Fruit fly (Drosophila melanogaster) whole organism, prepupa: ENCODE results near the gene CG31195.

Experiments
- CG10631 ChIP-seq: fragments of 200-800 bp; sonication (Bioruptor generic); optimal IDR thresholded peaks from 2 replicates; lab custom pipeline; 2016; ENCODE audit warnings: missing biosample characterization, missing genetic modification characterization
- CG10669 ChIP-seq: fragments of 200-800 bp; sonication (Bioruptor generic); optimal IDR thresholded peaks from 3 replicates; lab custom pipeline; 2018; ENCODE audit warnings: missing biosample characterization, mild to moderate bottlenecking, missing genetic modification characterization, moderate library complexity
- CG11762 ChIP-seq: fragments of 200-800 bp; sonication (Bioruptor generic); optimal IDR thresholded peaks from 3 replicates; lab custom pipeline; 2016; ENCODE audit warnings: missing biosample characterization, missing genetic modification characterization; ENCODE audit not compliant: insufficient read depth
- CG11902 ChIP-seq: fragments of 200-800 bp; sonication (Bioruptor generic); optimal IDR thresholded peaks from 3 replicates; lab custom pipeline; 2016; ENCODE audit warnings: missing biosample characterization, missing genetic modification characterization
- CG1621 ChIP-seq: fragments of 200-800 bp; sonication (Bioruptor generic); optimal IDR thresholded peaks from 3 replicates; lab custom pipeline; 2018; ENCODE audit warnings: missing biosample characterization, mild to moderate bottlenecking, missing genetic modification characterization
- CG16779 ChIP-seq: fragments of 200-800 bp; sonication (Bioruptor generic); optimal IDR thresholded peaks from 3 replicates; lab custom pipeline; 2017; ENCODE audit warnings: missing biosample characterization, mild to moderate bottlenecking, missing genetic modification characterization
- CG3032 ChIP-seq: fragments of 200-800 bp; optimal IDR thresholded peaks from 2 replicates; lab custom pipeline; 2019; ENCODE audit warnings: missing biosample characterization, mild to moderate bottlenecking, missing genetic modification characterization, moderate library complexity
- CG31627 ChIP-seq: fragments of 200-800 bp; sonication (Bioruptor generic); optimal IDR thresholded peaks from 3 replicates; lab custom pipeline; 2016; ENCODE audit warnings: missing biosample characterization, missing genetic modification characterization
- CG32006 ChIP-seq: fragments of 200-800 bp; sonication (Bioruptor generic); optimal IDR thresholded peaks from 3 replicates; lab custom pipeline; 2017; ENCODE audit warnings: missing biosample characterization, mild to moderate bottlenecking, missing genetic modification characterization
- CG3919 ChIP-seq: fragments of 200-800 bp; sonication (Bioruptor generic); optimal IDR thresholded peaks from 3 replicates; lab custom pipeline; 2016; ENCODE audit warnings: missing biosample characterization, missing genetic modification characterization
- CG4318 ChIP-seq: fragments of 200-800 bp; sonication (Bioruptor generic); optimal IDR thresholded peaks from 3 replicates; lab custom pipeline; 2017; ENCODE audit warnings: missing biosample characterization, mild to moderate bottlenecking, missing genetic modification characterization
- CG6163 ChIP-seq: fragments of 200-800 bp; sonication (Bioruptor generic); IDR thresholded peaks from 3 replicates; pipeline ENCODE4 v1.3.6; 2022; ENCODE audit warnings: missing biosample characterization, missing genetic modification characterization
- CG6276 ChIP-seq: fragments of 200-800 bp; sonication (Bioruptor generic); optimal IDR thresholded peaks from 2 replicates; lab custom pipeline; 2017; ENCODE audit warnings: missing biosample characterization, mild to moderate bottlenecking, missing genetic modification characterization
- CG6808 ChIP-seq: fragments of 200-800 bp; sonication (Bioruptor generic); optimal IDR thresholded peaks from 3 replicates; lab custom pipeline; 2017; ENCODE audit warnings: missing biosample characterization, missing genetic modification characterization, mild to moderate bottlenecking, moderate library complexity, missing genetic modification reagents
- CG6854 ChIP-seq: fragments of 200-800 bp; sonication (Bioruptor generic); optimal IDR thresholded peaks from 2 replicates; lab custom pipeline; 2017; ENCODE audit warnings: missing biosample characterization, mild to moderate bottlenecking, missing genetic modification characterization
- CG8119 ChIP-seq: fragments of 200-800 bp; sonication (Bioruptor generic); IDR thresholded peaks from 3 replicates; pipeline ENCODE4 v1.3.6; 2022; ENCODE audit warnings: missing biosample characterization, missing genetic modification characterization
- CG8319 ChIP-seq: fragments of 200-800 bp; sonication (Bioruptor generic); optimal IDR thresholded peaks from 3 replicates; lab custom pipeline; 2016; ENCODE audit warnings: missing biosample characterization, missing genetic modification characterization
- CG8632 ChIP-seq: fragments of 200-800 bp; sonication (Bioruptor generic); optimal IDR thresholded peaks from 3 replicates; lab custom pipeline; 2016; ENCODE audit warnings: missing biosample characterization, missing genetic modification characterization
- CG9139 ChIP-seq: fragments of 200-800 bp; sonication (Bioruptor generic); optimal IDR thresholded peaks from 3 replicates; lab custom pipeline; 2017; ENCODE audit warnings: missing biosample characterization, mild to moderate bottlenecking, missing genetic modification characterization
- Eip78C ChIP-seq: fragments of 200-800 bp; sonication (Bioruptor generic); peaks from one replicate; lab custom pipeline; 2016; ENCODE audit warnings: missing biosample characterization, missing genetic modification characterization
- Eip93F ChIP-seq: fragments of 200-800 bp; sonication (Bioruptor generic); optimal IDR thresholded peaks from 2 replicates; lab custom pipeline; 2016; ENCODE audit warnings: missing biosample characterization, mild to moderate bottlenecking, missing genetic modification characterization
- Ets21C ChIP-seq: fragments of 200-800 bp; sonication (Bioruptor generic); optimal IDR thresholded peaks from 3 replicates; lab custom pipeline; 2016; ENCODE audit warnings: missing biosample characterization, missing genetic modification characterization
- Ets96B ChIP-seq: fragments of 200-800 bp; optimal IDR thresholded peaks from 2 replicates; lab custom pipeline; 2019; ENCODE audit warnings: missing biosample characterization, mild to moderate bottlenecking, missing genetic modification characterization, moderate library complexity
- Hr38 ChIP-seq: sonication (Bioruptor generic); optimal IDR thresholded peaks from 2 replicates; lab custom pipeline; 2016; ENCODE audit warnings: missing biosample characterization, missing genetic modification characterization
- Hr39 ChIP-seq: fragments of 200-800 bp; sonication (Bioruptor generic); optimal IDR thresholded peaks from 2 replicates; lab custom pipeline; 2016; ENCODE audit warnings: missing biosample characterization, missing genetic modification characterization
- Hr4 ChIP-seq: fragments of 200-800 bp; sonication (Bioruptor generic); optimal IDR thresholded peaks from 3 replicates; lab custom pipeline; 2016; ENCODE audit warnings: missing biosample characterization, missing genetic modification characterization
- Lpt ChIP-seq: fragments of 200-800 bp; sonication (Bioruptor generic); optimal IDR thresholded peaks from 3 replicates; lab custom pipeline; 2016; ENCODE audit warnings: missing biosample characterization, missing genetic modification characterization
- Met ChIP-seq: fragments of 200-800 bp; sonication (Bioruptor generic); optimal IDR thresholded peaks from 3 replicates; lab custom pipeline; 2016; ENCODE audit warnings: missing biosample characterization, missing genetic modification characterization
- OdsH ChIP-seq: fragments of 200-800 bp; sonication (Bioruptor generic); optimal IDR thresholded peaks from 3 replicates; lab custom pipeline; 2016; ENCODE audit warnings: missing biosample characterization, missing genetic modification characterization
- Sox102F ChIP-seq: fragments of 200-800 bp; sonication (Bioruptor generic); optimal IDR thresholded peaks from 2 replicates; lab custom pipeline; 2016; ENCODE audit warnings: missing biosample characterization, mild to moderate bottlenecking, missing genetic modification characterization
- Sox14 ChIP-seq: fragments of 200-800 bp; sonication (Bioruptor generic); optimal IDR thresholded peaks from 3 replicates; lab custom pipeline; 2016; ENCODE audit warnings: missing biosample characterization, missing genetic modification characterization
- Sox15 ChIP-seq: fragments of 200-800 bp; sonication (Bioruptor generic); optimal IDR thresholded peaks from 3 replicates; lab custom pipeline; 2016; ENCODE audit warnings: missing biosample characterization, missing genetic modification characterization
- achi ChIP-seq: fragments of 200-800 bp; sonication (Bioruptor generic); optimal IDR thresholded peaks from 3 replicates; lab custom pipeline; 2016; ENCODE audit warnings: missing biosample characterization, missing genetic modification characterization
- acj6 ChIP-seq: fragments of 200-800 bp; sonication (Bioruptor generic); optimal IDR thresholded peaks from 3 replicates; lab custom pipeline; 2016; ENCODE audit warnings: missing biosample characterization, missing genetic modification characterization
- cyc ChIP-seq: fragments of 200-800 bp; sonication (Bioruptor generic); optimal IDR thresholded peaks from 3 replicates; lab custom pipeline; 2016; ENCODE audit warnings: missing biosample characterization, missing genetic modification characterization
- dac ChIP-seq: fragments of 200-800 bp; sonication (Bioruptor generic); optimal IDR thresholded peaks from 2 replicates; lab custom pipeline; 2017; ENCODE audit warnings: missing biosample characterization, mild to moderate bottlenecking, missing genetic modification characterization
- dsx ChIP-seq: fragments of 200-800 bp; optimal IDR thresholded peaks from 3 replicates; lab custom pipeline; 2019; ENCODE audit warnings: missing biosample characterization, mild to moderate bottlenecking, missing genetic modification characterization, moderate library complexity; ENCODE audit not compliant: poor library complexity, severe bottlenecking
- eg ChIP-seq: fragments of 200-800 bp; sonication (Bioruptor generic); IDR thresholded peaks from 3 replicates; pipeline ENCODE4 v1.3.6; 2022; ENCODE audit warnings: missing biosample characterization, missing genetic modification characterization
- fd59A ChIP-seq: fragments of 200-800 bp; sonication (Bioruptor generic); optimal IDR thresholded peaks from 2 replicates; lab custom pipeline; 2017; ENCODE audit warnings: missing biosample characterization, mild to moderate bottlenecking, missing genetic modification characterization, missing genetic modification reagents
- fd85E ChIP-seq: fragments of 200-800 bp; sonication (Bioruptor generic); optimal IDR thresholded peaks from 3 replicates; lab custom pipeline; 2016; ENCODE audit warnings: missing biosample characterization, missing genetic modification characterization
- fkh ChIP-seq: fragments of 200-800 bp; sonication (Bioruptor generic); optimal IDR thresholded peaks from 3 replicates; lab custom pipeline; 2017; ENCODE audit warnings: missing biosample characterization, mild to moderate bottlenecking, missing genetic modification characterization, moderate library complexity
- lz ChIP-seq: fragments of 200-800 bp; sonication (Bioruptor generic); optimal IDR thresholded peaks from 3 replicates; lab custom pipeline; 2016; ENCODE audit warnings: missing biosample characterization, missing genetic modification characterization
- net ChIP-seq: fragments of 200-800 bp; sonication (Bioruptor generic); optimal IDR thresholded peaks from 3 replicates; lab custom pipeline; 2016; ENCODE audit warnings: missing biosample characterization, missing genetic modification characterization
- pdm3 ChIP-seq: fragments of 200-800 bp; sonication (Bioruptor generic); optimal IDR thresholded peaks from 3 replicates; lab custom pipeline; 2016; ENCODE audit warnings: missing biosample characterization, missing genetic modification characterization
- salr ChIP-seq, 2 experiments: fragments of 200-800 bp; sonication (Bioruptor generic); optimal IDR thresholded peaks; 3 replicates each; lab custom pipeline; 2016 to 2018; ENCODE audit warnings: missing biosample characterization in 2 of 2, missing genetic modification characterization in 2 of 2, mild to moderate bottlenecking in 1 of 2
- spab ChIP-seq: fragments of 200-800 bp; sonication (Bioruptor generic); optimal IDR thresholded peaks from 2 replicates; lab custom pipeline; 2017; ENCODE audit warnings: missing biosample characterization, mild to moderate bottlenecking, missing genetic modification characterization, missing genetic modification reagents
- svp ChIP-seq: fragments of 200-800 bp; sonication (Bioruptor generic); peaks from one replicate; lab custom pipeline; 2016; ENCODE audit warnings: missing biosample characterization, missing genetic modification characterization
- vri ChIP-seq: fragments of 200-800 bp; sonication (Bioruptor generic); optimal IDR thresholded peaks from 3 replicates; lab custom pipeline; 2016; ENCODE audit warnings: missing biosample characterization, mild to moderate bottlenecking, missing genetic modification characterization

CG31195 gene

dm6 chr3R:20782104-20782654, 20.0 kb upstream of the CG31195 start (continued):
- TF ChIP-seq lz (GFP tag; lab: Kevin White, UChicago) = peak; percentile 82
- peak; percentile 80 for TF ChIP-seq Hr4 (GFP tag; lab: Kevin White, UChicago)
- TF ChIP-seq CG6276 = peak; percentile 82
- peak; percentile 94 for TF ChIP-seq Ets96B (tag; lab: Kevin White, UChicago)
- TF ChIP-seq CG8632 (GFP tag; lab: Kevin White, UChicago) = peak; percentile 90
- peak; percentile 76 for TF ChIP-seq CG16779
- peak; percentile 79 for TF ChIP-seq cyc (GFP tag; lab: Kevin White, UChicago)
- TF ChIP-seq CG9139 (GFP tag; lab: Kevin White, UChicago) = peak; percentile 79
- peak; percentile 94 for TF ChIP-seq CG32006

dm6 chr3R:20779969-20780368, 17.8 kb upstream of the CG31195 start:
- peak; percentile 23 for TF ChIP-seq Eip93F (GFP tag; lab: Kevin White, UChicago)
- no peak for TF ChIP-seq Hr39 (GFP tag; lab: Kevin White, UChicago)
- no peak for TF ChIP-seq CG4318
- no peak for TF ChIP-seq cyc (GFP tag; lab: Kevin White, UChicago)
- peak; percentile 80; the same call in 2 of the 3 replicates for TF ChIP-seq CG8119
- TF ChIP-seq CG16779 = peak; percentile 76
- peak; percentile 12 for TF ChIP-seq fd59A
- TF ChIP-seq Met (GFP tag; lab: Kevin White, UChicago) = peak; percentile 37
- no peak for TF ChIP-seq Hr4 (GFP tag; lab: Kevin White, UChicago)
- TF ChIP-seq fd85E (GFP tag; lab: Kevin White, UChicago) = peak; percentile 81
- no peak for TF ChIP-seq pdm3 (GFP tag; lab: Kevin White, UChicago)
- no peak for TF ChIP-seq CG11902 (GFP tag; lab: Kevin White, UChicago)
- peak; percentile 72 for TF ChIP-seq Sox102F (GFP tag; lab: Kevin White, UChicago)
- no peak for TF ChIP-seq dac (GFP tag; lab: Kevin White, UChicago)
- TF ChIP-seq CG1621 (tag; lab: Kevin White, UChicago) = peak; percentile 62
- peak; percentile 78 for TF ChIP-seq CG3919
- TF ChIP-seq Hr38 (GFP tag; lab: Kevin White, UChicago) = no peak
- TF ChIP-seq eg = peak; percentile 79; the same call in 2 of the 3 replicates
- TF ChIP-seq OdsH (GFP tag; lab: Kevin White, UChicago) = peak; percentile 16
- peak; percentile 69 for TF ChIP-seq vri
- TF ChIP-seq Sox15 (GFP tag; lab: Kevin White, UChicago) = no peak
- TF ChIP-seq Ets21C (GFP tag; lab: Kevin White, UChicago) = no peak
- TF ChIP-seq CG11762 (GFP tag; lab: Kevin White, UChicago) = no peak
- TF ChIP-seq CG31627 (GFP tag; lab: Kevin White, UChicago) = no peak
- no peak for TF ChIP-seq acj6
- TF ChIP-seq CG10631 (GFP tag; lab: Kevin White, UChicago) = no peak
- TF ChIP-seq CG8319 (GFP tag; lab: Kevin White, UChicago) = no peak
- peak; percentile 44 for TF ChIP-seq CG10669
- TF ChIP-seq lz (GFP tag; lab: Kevin White, UChicago) = no peak
- TF ChIP-seq salr (GFP tag; optimal IDR thresholded peaks at IDR 0.05; lab: Kevin White, UChicago) = peak in 1 of 2 experiments; percentile 13
- TF ChIP-seq Ets96B (tag; lab: Kevin White, UChicago) = peak; percentile 47
- peak; percentile 63 for TF ChIP-seq dsx
- TF ChIP-seq CG6163 (GFP tag; lab: Robert Waterston, UW) = no peak; the same call in none of the 3 replicates
- TF ChIP-seq fkh (GFP tag; lab: Kevin White, UChicago) = no peak
- TF ChIP-seq CG6808 (GFP tag; lab: Kevin White, UChicago) = peak; percentile 72
- peak; percentile 65 for TF ChIP-seq net (GFP tag; lab: Kevin White, UChicago)
- peak; percentile 0 for TF ChIP-seq CG32006
- TF ChIP-seq spab (GFP tag; lab: Kevin White, UChicago) = peak; percentile 67
- peak; percentile 66 for TF ChIP-seq Lpt (GFP tag; lab: Kevin White, UChicago)
- TF ChIP-seq Sox14 (GFP tag; lab: Kevin White, UChicago) = peak; percentile 20
- TF ChIP-seq CG8632 (GFP tag; lab: Kevin White, UChicago) = peak; percentile 18
- peak; percentile 43 for TF ChIP-seq CG3032
- TF ChIP-seq svp (GFP tag; lab: Kevin White, UChicago) = peak; percentile 91
- TF ChIP-seq CG6854 (GFP tag; lab: Kevin White, UChicago) = peak; percentile 90
- TF ChIP-seq achi (GFP tag; lab: Kevin White, UChicago) = peak; percentile 46
- TF ChIP-seq Eip78C = peak; percentile 91
